Worm (Caenorhabditis elegans) whole organism, early embryonic: Measurements from ENCODE around the gene T24H7.8.

Source experiments
- F13C5.2 ChIP-seq: sonication (generic microtip); optimal IDR thresholded peaks from 2 replicates; lab custom pipeline; 2017; ENCODE audit warnings: mild to moderate bottlenecking, missing genetic modification characterization, inconsistent platforms, missing compliant biosample characterization
- aly-1 ChIP-seq: sonication (generic microtip); optimal IDR thresholded peaks from 2 replicates; lab custom pipeline; 2016; ENCODE audit warnings: missing genetic modification characterization, missing compliant biosample characterization
- ama-1 ChIP-seq: fragments of 150-350 bp; optimal IDR thresholded peaks from 2 replicates; lab custom pipeline; 2014
- hmbx-1 ChIP-seq: sonication (generic microtip); optimal IDR thresholded peaks from 2 replicates; lab custom pipeline; 2016; ENCODE audit warnings: mild to moderate bottlenecking, missing genetic modification characterization, missing compliant biosample characterization
- pes-1 ChIP-seq: fragments of 200-800 bp; sonication (Bioruptor generic); IDR thresholded peaks from 2 replicates; pipeline ENCODE4 v1.3.6; 2022; ENCODE audit warnings: missing genetic modification reagents, missing genetic modification characterization, missing compliant biosample characterization
- tra-4 ChIP-seq: sonication (generic microtip); optimal IDR thresholded peaks from 2 replicates; lab custom pipeline; 2017; ENCODE audit warnings: missing genetic modification characterization, missing compliant biosample characterization

ce11 chrII:6259867-6260266 is 18.0 kb downstream of the T24H7.8 start, which contains the start of gene F13H8.11:
- TF ChIP-seq ama-1 (lab: Kevin White, UChicago) (no peak), tra-4 (tag; lab: Kevin White, UChicago) (no peak), hmbx-1 (tag; lab: Kevin White, UChicago) (no peak), pes-1 (GFP tag; lab: Robert Waterston, UW) (no peak), F13C5.2 (tag; lab: Kevin White, UChicago) (no peak), aly-1 (tag; lab: Kevin White, UChicago) (no peak)
